Fruit fly (Drosophila melanogaster) whole organism, embryonic: ENCODE results near the gene Sfp33A3.

Source experiments
- ATbp ChIP-seq: fragments of 200-800 bp; sonication (Bioruptor generic); optimal IDR thresholded peaks from 2 replicates; lab custom pipeline; 2017; ENCODE audit warnings: missing biosample characterization, mild to moderate bottlenecking, missing genetic modification characterization, missing genetic modification reagents
- CG10366 ChIP-seq: fragments of 200-800 bp; sonication (Bioruptor generic); IDR thresholded peaks from 2 replicates; pipeline ENCODE4 v1.3.6; 2022; ENCODE audit warnings: missing biosample characterization, missing genetic modification characterization
- CG12769 ChIP-seq: fragments of 200-800 bp; sonication (Bioruptor generic); optimal IDR thresholded peaks from 2 replicates; lab custom pipeline; 2019; ENCODE audit warnings: missing biosample characterization, mild to moderate bottlenecking, missing genetic modification characterization, moderate library complexity
- CG13287 ChIP-seq: fragments of 200-800 bp; sonication (Bioruptor generic); IDR thresholded peaks from 2 replicates; pipeline ENCODE4 v1.3.6; 2022; ENCODE audit warnings: missing biosample characterization, missing genetic modification characterization; ENCODE audit not compliant: partially characterized antibody
- CG13624 ChIP-seq: fragments of 200-800 bp; sonication (Bioruptor generic); optimal IDR thresholded peaks from 2 replicates; lab custom pipeline; 2016; ENCODE audit warnings: missing biosample characterization, missing genetic modification characterization
- CG15601 ChIP-seq: fragments of 200-800 bp; sonication (Bioruptor generic); optimal IDR thresholded peaks from 3 replicates; lab custom pipeline; 2019; ENCODE audit warnings: missing biosample characterization, mild to moderate bottlenecking, missing genetic modification characterization, moderate library complexity
- CG16779 ChIP-seq: fragments of 200-800 bp; sonication (Bioruptor generic); IDR thresholded peaks from 2 replicates; pipeline ENCODE4 v1.3.6; 2022; ENCODE audit warnings: missing biosample characterization, missing genetic modification characterization
- CG17385 ChIP-seq: fragments of 200-800 bp; sonication (Bioruptor generic); optimal IDR thresholded peaks from 3 replicates; lab custom pipeline; 2018; ENCODE audit warnings: missing biosample characterization, mild to moderate bottlenecking, missing genetic modification characterization
- CG18619 ChIP-seq: fragments of 200-800 bp; sonication (Bioruptor generic); optimal IDR thresholded peaks from 3 replicates; lab custom pipeline; 2017; ENCODE audit warnings: missing biosample characterization, mild to moderate bottlenecking, missing genetic modification characterization
- CG2120 ChIP-seq: fragments of 200-800 bp; sonication (Bioruptor generic); optimal IDR thresholded peaks from 3 replicates; lab custom pipeline; 2016; ENCODE audit warnings: missing biosample characterization, missing genetic modification characterization
- CG30020 ChIP-seq: fragments of 200-800 bp; optimal IDR thresholded peaks from 2 replicates; lab custom pipeline; 2019; ENCODE audit warnings: missing biosample characterization, mild to moderate bottlenecking, missing genetic modification characterization, moderate library complexity
- CG34422 ChIP-seq: fragments of 200-800 bp; sonication (Bioruptor generic); IDR thresholded peaks from 3 replicates; pipeline ENCODE4 v1.3.6; 2022; ENCODE audit warnings: missing biosample characterization, missing genetic modification characterization
- CG4854 ChIP-seq: fragments of 200-800 bp; sonication (Bioruptor generic); optimal IDR thresholded peaks from 2 replicates; lab custom pipeline; 2016; ENCODE audit warnings: missing biosample characterization, missing genetic modification characterization, inconsistent platforms
- CG5953 ChIP-seq: fragments of 200-800 bp; sonication (Bioruptor generic); IDR thresholded peaks from 2 replicates; pipeline ENCODE4 v1.3.6; 2022; ENCODE audit warnings: missing biosample characterization, missing genetic modification characterization
- CG6654 ChIP-seq: fragments of 200-800 bp; sonication (Bioruptor generic); optimal IDR thresholded peaks from 2 replicates; lab custom pipeline; 2017; ENCODE audit warnings: missing biosample characterization, mild to moderate bottlenecking, missing genetic modification characterization
- CG7271 ChIP-seq: fragments of 200-800 bp; sonication (Bioruptor generic); optimal IDR thresholded peaks from 2 replicates; lab custom pipeline; 2018; ENCODE audit warnings: missing biosample characterization, mild to moderate bottlenecking, missing genetic modification characterization, moderate library complexity
- CG9437 ChIP-seq: fragments of 200-800 bp; sonication (Bioruptor generic); optimal IDR thresholded peaks from 2 replicates; lab custom pipeline; 2018; ENCODE audit warnings: missing biosample characterization, mild to moderate bottlenecking, missing genetic modification characterization
- CTCF ChIP-seq: fragments of 200-800 bp; sonication (Bioruptor generic); optimal IDR thresholded peaks from 2 replicates; lab custom pipeline; 2017; ENCODE audit warnings: missing biosample characterization, mild to moderate bottlenecking, missing genetic modification characterization, moderate library complexity
- Camta ChIP-seq: fragments of 200-800 bp; sonication (Bioruptor generic); optimal IDR thresholded peaks from 2 replicates; lab custom pipeline; 2016; ENCODE audit warnings: missing biosample characterization, missing genetic modification characterization
- Chrac-16 ChIP-seq: fragments of 200-800 bp; sonication (Bioruptor generic); optimal IDR thresholded peaks from 3 replicates; lab custom pipeline; 2016; ENCODE audit warnings: missing biosample characterization, missing genetic modification characterization
- Dek ChIP-seq: fragments of 200-800 bp; sonication (Bioruptor generic); optimal IDR thresholded peaks from 3 replicates; lab custom pipeline; 2019; ENCODE audit warnings: missing biosample characterization, mild to moderate bottlenecking, missing genetic modification characterization, moderate library complexity
- Dip3 ChIP-seq: fragments of 200-800 bp; sonication (Bioruptor generic); optimal IDR thresholded peaks from 3 replicates; lab custom pipeline; 2016; ENCODE audit warnings: missing biosample characterization, missing genetic modification characterization
- Fer1 ChIP-seq: fragments of 200-800 bp; sonication (Bioruptor generic); optimal IDR thresholded peaks from 2 replicates; lab custom pipeline; 2017; ENCODE audit warnings: missing biosample characterization, mild to moderate bottlenecking, missing genetic modification characterization
- GATAe ChIP-seq: fragments of 200-800 bp; sonication (Bioruptor generic); conservative IDR thresholded peaks from 2 replicates; pipeline ENCODE4 v1.3.6; 2022; ENCODE audit warnings: missing biosample characterization, missing genetic modification characterization
- Hr3 ChIP-seq: fragments of 200-800 bp; sonication (Bioruptor generic); optimal IDR thresholded peaks from 3 replicates; lab custom pipeline; 2016; ENCODE audit warnings: missing biosample characterization, missing genetic modification characterization
- Jarid2 ChIP-seq: fragments of 200-800 bp; sonication (Bioruptor generic); optimal IDR thresholded peaks from 3 replicates; lab custom pipeline; 2017; ENCODE audit warnings: mild to moderate bottlenecking, missing biosample characterization, missing genetic modification reagents, missing genetic modification characterization
- MBD-R2 ChIP-seq: fragments of 200-800 bp; sonication (Bioruptor generic); IDR thresholded peaks from 2 replicates; pipeline ENCODE4 v1.3.6; 2022; ENCODE audit warnings: missing biosample characterization, missing genetic modification characterization
- Oaz ChIP-seq: fragments of 200-800 bp; sonication (Bioruptor generic); IDR thresholded peaks from 2 replicates; pipeline ENCODE4 v1.3.6; 2022; ENCODE audit warnings: missing biosample characterization, missing genetic modification characterization
- PHDP ChIP-seq: fragments of 200-800 bp; sonication (Bioruptor generic); optimal IDR thresholded peaks from 3 replicates; lab custom pipeline; 2018; ENCODE audit warnings: missing biosample characterization, mild to moderate bottlenecking, missing genetic modification characterization, moderate library complexity
- Poxn ChIP-seq: fragments of 200-800 bp; sonication (Bioruptor generic); IDR thresholded peaks from 2 replicates; pipeline ENCODE4 v1.3.6; 2022; ENCODE audit warnings: missing biosample characterization, missing genetic modification characterization
- aop ChIP-seq: fragments of 200-800 bp; sonication (Bioruptor generic); IDR thresholded peaks from 2 replicates; pipeline ENCODE4 v1.3.6; 2022; ENCODE audit warnings: missing biosample characterization, missing genetic modification characterization
- az2 ChIP-seq: fragments of 200-800 bp; sonication (Bioruptor generic); optimal IDR thresholded peaks from 3 replicates; lab custom pipeline; 2016; ENCODE audit warnings: missing biosample characterization, missing genetic modification characterization
- bab2 ChIP-seq: fragments of 200-800 bp; sonication (Bioruptor generic); optimal IDR thresholded peaks from 2 replicates; lab custom pipeline; 2016; ENCODE audit warnings: missing biosample characterization, missing genetic modification characterization
- bsh ChIP-seq, 2 experiments: fragments of 200-800 bp; sonication (Bioruptor generic); optimal IDR thresholded peaks; 2 replicates each; lab custom pipeline; 2017 to 2018; ENCODE audit warnings: mild to moderate bottlenecking in 2 of 2, missing biosample characterization in 2 of 2, missing genetic modification characterization in 2 of 2, moderate library complexity in 1 of 2
- chm ChIP-seq: fragments of 200-800 bp; sonication (Bioruptor generic); IDR thresholded peaks from 2 replicates; pipeline ENCODE4 v1.3.6; 2022; ENCODE audit warnings: missing biosample characterization, missing genetic modification characterization
- crc ChIP-seq: fragments of 200-800 bp; sonication (Bioruptor generic); optimal IDR thresholded peaks from 2 replicates; lab custom pipeline; 2016; ENCODE audit warnings: missing biosample characterization, missing genetic modification characterization
- emc ChIP-seq: fragments of 200-800 bp; sonication (Bioruptor generic); optimal IDR thresholded peaks from 2 replicates; lab custom pipeline; 2016; ENCODE audit warnings: missing biosample characterization, missing genetic modification characterization
- esg ChIP-seq: fragments of 200-800 bp; sonication (Bioruptor generic); conservative IDR thresholded peaks from 2 replicates; pipeline ENCODE4 v1.3.6; 2022; ENCODE audit warnings: missing biosample characterization, missing genetic modification characterization
- grau ChIP-seq: fragments of 200-800 bp; optimal IDR thresholded peaks from 3 replicates; lab custom pipeline; 2019; ENCODE audit warnings: missing biosample characterization, mild to moderate bottlenecking, missing genetic modification characterization, moderate library complexity
- nerfin-2 ChIP-seq: fragments of 200-800 bp; sonication (Bioruptor generic); IDR thresholded peaks from 2 replicates; pipeline ENCODE4 v1.3.6; 2022; ENCODE audit warnings: missing biosample characterization, missing genetic modification characterization; ENCODE audit not compliant: partially characterized antibody
- otp ChIP-seq: fragments of 200-800 bp; sonication (Bioruptor generic); IDR thresholded peaks from 3 replicates; pipeline ENCODE4, ENCODE4 v1.3.6; 2022; ENCODE audit warnings: missing biosample characterization, missing genetic modification characterization
- pb ChIP-seq: fragments of 200-800 bp; sonication (Bioruptor generic); optimal IDR thresholded peaks from 3 replicates; lab custom pipeline; 2016; ENCODE audit warnings: missing biosample characterization, missing genetic modification characterization
- repo ChIP-seq: fragments of 200-800 bp; sonication (Bioruptor generic); optimal IDR thresholded peaks from 2 replicates; lab custom pipeline; 2016; ENCODE audit warnings: missing biosample characterization, missing genetic modification characterization
- ro ChIP-seq: fragments of 200-800 bp; sonication (Bioruptor generic); IDR thresholded peaks from 2 replicates; pipeline ENCODE4 v1.3.6; 2022; ENCODE audit warnings: missing biosample characterization, missing genetic modification characterization
- sqz ChIP-seq: fragments of 200-800 bp; sonication (Bioruptor generic); optimal IDR thresholded peaks from 3 replicates; lab custom pipeline; 2018; ENCODE audit warnings: missing biosample characterization, mild to moderate bottlenecking, missing genetic modification characterization
- tup ChIP-seq: fragments of 200-800 bp; sonication (Bioruptor generic); optimal IDR thresholded peaks from 2 replicates; lab custom pipeline; 2016; ENCODE audit warnings: missing biosample characterization, mild to moderate bottlenecking, missing genetic modification characterization, moderate library complexity
- tx ChIP-seq: fragments of 200-800 bp; sonication (Bioruptor generic); optimal IDR thresholded peaks from 2 replicates; lab custom pipeline; 2016; ENCODE audit warnings: missing biosample characterization, missing genetic modification characterization
- unc-4 ChIP-seq: fragments of 200-800 bp; sonication (Bioruptor generic); IDR thresholded peaks from 2 replicates; pipeline ENCODE4 v1.3.6; 2022; ENCODE audit warnings: missing biosample characterization, missing genetic modification characterization; ENCODE audit not compliant: partially characterized antibody
- wdn ChIP-seq: fragments of 200-800 bp; sonication (Bioruptor generic); IDR thresholded peaks from 2 replicates; pipeline ENCODE4 v1.3.6; 2022; ENCODE audit warnings: missing biosample characterization, missing genetic modification characterization
- zfh1 ChIP-seq: fragments of 200-800 bp; sonication (Bioruptor generic); IDR thresholded peaks from 3 replicates; pipeline ENCODE4 v1.3.6; 2022; ENCODE audit warnings: missing biosample characterization, missing genetic modification characterization

Gene Sfp33A3

dm6 chr2L:11806701-11807674, 32.7 kb upstream of the Sfp33A3 start:
- TF ChIP-seq CG17385 (GFP tag; lab: Kevin White, UChicago) (peak; percentile 35), repo (no peak), ATbp (GFP tag; lab: Kevin White, UChicago) (no peak), chm (GFP tag; lab: Robert Waterston, UW) (no peak), tup (GFP tag; lab: Kevin White, UChicago) (no peak), Dek (tag; lab: Kevin White, UChicago) (no peak), zfh1 (GFP tag; lab: Robert Waterston, UW) (no peak), CG7271 (tag; lab: Kevin White, UChicago) (no peak), CG5953 (GFP tag; lab: Robert Waterston, UW) (no peak), CG12769 (tag; lab: Kevin White, UChicago) (peak; percentile 72), CG30020 (tag; lab: Kevin White, UChicago) (no peak), Jarid2 (GFP tag; lab: Kevin White, UChicago) (no peak), CG34422 (peak; percentile 13; the same call in 1 of the 3 replicates), CG10366 (GFP tag; lab: Robert Waterston, UW) (no peak), bab2 (GFP tag; lab: Kevin White, UChicago) (peak; percentile 6), otp (GFP tag; lab: Robert Waterston, UW) (peak; percentile 17; the same call in 1 of the 3 replicates), aop (GFP tag; lab: Robert Waterston, UW) (no peak), pb (GFP tag; lab: Kevin White, UChicago) (no peak), Chrac-16 (GFP tag; lab: Kevin White, UChicago) (no peak), GATAe (GFP tag; lab: Robert Waterston, UW) (no peak), CG16779 (GFP tag; lab: Robert Waterston, UW) (no peak), bsh (GFP tag; optimal IDR thresholded peaks at IDR 0.05; lab: Kevin White, UChicago) (peak in 1 of 2 experiments; percentile 82), CG9437 (GFP tag; lab: Kevin White, UChicago) (peak; percentile 82), CG13287 (peak; percentile 23; the same call in 1 of the 2 replicates), MBD-R2 (no peak), esg (GFP tag; lab: Robert Waterston, UW) (no peak), CG18619 (GFP tag; lab: Kevin White, UChicago) (no peak), nerfin-2 (GFP tag; lab: Robert Waterston, UW) (no peak), tx (GFP tag; lab: Kevin White, UChicago) (no peak), sqz (GFP tag; lab: Kevin White, UChicago) (peak; percentile 95), CG15601 (tag; lab: Kevin White, UChicago) (peak; percentile 40), Fer1 (GFP tag; lab: Kevin White, UChicago) (peak; percentile 46), PHDP (tag; lab: Kevin White, UChicago) (no peak), az2 (no peak), Dip3 (peak; percentile 9), CG13624 (GFP tag; lab: Kevin White, UChicago) (peak; percentile 24), CG6654 (GFP tag; lab: Kevin White, UChicago) (no peak), grau (tag; lab: Kevin White, UChicago) (no peak), Oaz (GFP tag; lab: Robert Waterston, UW) (no peak), CG4854 (GFP tag; lab: Kevin White, UChicago) (no peak), CG2120 (peak; percentile 3), wdn (GFP tag; lab: Robert Waterston, UW) (0 out of 2 replicates have a peak, but pooled peaks have one; percentile 8), Poxn (GFP tag; lab: Robert Waterston, UW) (no peak), CTCF (peak; percentile 70), emc (no peak), unc-4 (GFP tag; lab: Robert Waterston, UW) (peak; percentile 48), Camta (no peak), ro (no peak), Hr3 (GFP tag; lab: Kevin White, UChicago) (no peak), crc (GFP tag; lab: Kevin White, UChicago) (no peak)
